Worm (Caenorhabditis elegans) whole organism, L3 larva: ENCODE data around the gene his-38.

Source experiments
- ZK546.5 ChIP-seq: sonication (generic microtip); optimal IDR thresholded peaks from 2 replicates; lab custom pipeline; 2017; ENCODE audit warnings: missing biosample characterization, missing genetic modification characterization
- aly-2 ChIP-seq: fragments of 150-350 bp; optimal IDR thresholded peaks from 2 replicates; lab custom pipeline; 2014; ENCODE audit warnings: missing biosample characterization, missing genetic modification characterization
- ama-1 ChIP-seq: fragments of 150-350 bp; optimal IDR thresholded peaks from 2 replicates; lab custom pipeline; 2018
- elt-3 ChIP-seq, 3 experiments: fragments of 150-350 bp in 1 of 3; sonication (generic microtip) in 2 of 3; optimal IDR thresholded peaks; 2 replicates in 2 of 3; 4 replicates in 1 of 3; lab custom pipeline; 2014 to 2017; ENCODE audit warnings: missing biosample characterization in 3 of 3, missing genetic modification characterization in 3 of 3
- jun-1 ChIP-seq: fragments of 150-350 bp; optimal IDR thresholded peaks from 2 replicates; lab custom pipeline; 2014; ENCODE audit warnings: missing biosample characterization, missing genetic modification reagents, missing genetic modification characterization
- nhr-11 ChIP-seq: fragments of 150-350 bp; optimal IDR thresholded peaks from 2 replicates; lab custom pipeline; 2014; ENCODE audit warnings: missing biosample characterization, missing genetic modification characterization
- nhr-25 ChIP-seq: sonication (generic microtip); optimal IDR thresholded peaks from 2 replicates; lab custom pipeline; 2017; ENCODE audit warnings: missing biosample characterization, missing genetic modification characterization
- nhr-28 ChIP-seq: fragments of 150-350 bp; optimal IDR thresholded peaks from 2 replicates; lab custom pipeline; 2014; ENCODE audit warnings: missing biosample characterization, missing genetic modification characterization
- nhr-76 ChIP-seq: fragments of 150-350 bp; sonication (generic microtip); optimal IDR thresholded peaks from 5 replicates; lab custom pipeline; 2014; ENCODE audit warnings: missing biosample characterization, missing genetic modification characterization
- nhr-77 ChIP-seq: fragments of 150-350 bp; optimal IDR thresholded peaks from 2 replicates; lab custom pipeline; 2014; ENCODE audit warnings: missing biosample characterization, missing genetic modification characterization
- tbx-2 ChIP-seq: sonication (generic microtip); optimal IDR thresholded peaks from 2 replicates; lab custom pipeline; 2016; ENCODE audit warnings: mild to moderate bottlenecking, missing genetic modification characterization, missing compliant biosample characterization

DNA sequence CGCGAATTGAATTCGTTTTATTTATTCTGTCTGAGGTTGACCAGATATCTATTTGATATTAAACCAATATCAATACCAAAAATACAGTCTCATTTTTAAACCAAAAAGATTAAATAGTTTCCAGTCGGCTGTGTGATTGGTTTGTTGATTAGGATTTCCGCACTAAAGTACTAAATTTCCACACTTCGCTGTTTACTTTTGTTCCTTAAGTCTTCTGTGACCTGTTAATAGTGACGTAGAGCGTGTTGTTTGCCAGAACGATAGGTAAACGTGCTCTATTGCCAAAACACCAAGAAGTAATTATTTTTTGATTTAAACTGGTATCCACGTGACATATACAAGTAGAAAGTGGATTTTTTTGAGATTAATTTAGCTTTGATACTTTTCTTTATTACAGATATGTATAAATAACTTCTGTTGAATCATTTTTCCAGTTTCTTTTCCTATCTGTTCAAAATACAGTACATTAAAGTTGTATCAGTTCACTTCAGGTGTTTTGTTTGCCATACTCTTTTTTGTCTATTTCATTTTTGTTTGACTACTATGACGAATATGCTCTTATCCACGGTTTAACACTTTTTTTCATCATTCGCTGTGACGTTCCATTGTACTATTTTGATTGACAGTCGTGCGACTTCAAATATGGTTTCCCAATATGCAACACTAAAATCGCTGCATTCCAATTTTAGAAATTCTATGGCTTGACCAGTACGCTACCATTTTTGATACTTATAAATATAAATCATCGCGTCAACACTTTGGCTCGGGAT is 18.6 kb downstream of the his-38 start:
- TF ChIP-seq nhr-11 (tag; lab: Kevin White, UChicago) (no peak), nhr-77 (tag; lab: Kevin White, UChicago) (no peak), elt-3 (tag; optimal IDR thresholded peaks at IDR 0.05; lab: Kevin White, UChicago) (no peak), ama-1 (no peak), nhr-25 (tag; lab: Kevin White, UChicago) (no peak), aly-2 (tag; lab: Kevin White, UChicago) (no peak), nhr-76 (tag; lab: Kevin White, UChicago) (no peak), jun-1 (tag; lab: Kevin White, UChicago) (no peak), nhr-28 (tag; lab: Kevin White, UChicago) (no peak), ZK546.5 (tag; lab: Kevin White, UChicago) (no peak), tbx-2 (tag; lab: Kevin White, UChicago) (no peak)
